Worm (Caenorhabditis elegans) whole organism, mixed stage, embryonic: ENCODE results near the gene F14E5.8.

Experiments
- blmp-1 ChIP-seq: fragments of 150-350 bp; optimal IDR thresholded peaks from 2 replicates; lab custom pipeline; 2014; ENCODE audit warnings: missing biosample characterization, missing genetic modification characterization
- unc-39 ChIP-seq: fragments of 150-350 bp; optimal IDR thresholded peaks from 2 replicates; lab custom pipeline; 2014; ENCODE audit warnings: missing biosample characterization, missing genetic modification characterization
- unc-62 ChIP-seq: fragments of 150-350 bp; optimal IDR thresholded peaks from 2 replicates; lab custom pipeline; 2014; ENCODE audit warnings: missing biosample characterization, missing genetic modification reagents, missing genetic modification characterization

- TF ChIP-seq unc-39 (tag; lab: Kevin White, UChicago): no peak
- no peak for TF ChIP-seq blmp-1 (tag; lab: Kevin White, UChicago)
- TF ChIP-seq unc-62: no peak
Observed at ce11 chrII:8392215-8392614, 27.7 kb upstream of the F14E5.8 start.
